Worm (Caenorhabditis elegans): ENCODE results near the gene fbxb-81.

Gene fbxb-81

ce11 chrIII:146369-146768, 5.4 kb upstream of the fbxb-81 start, which contains the start of gene fbxb-84:
Gene fbxb-84 (minus strand): TSS chrIII:146469.
- TF ChIP-seq syd-9 (tag; optimal IDR thresholded peaks at IDR 0.05) = no peak
- TF ChIP-seq pqm-1 (tag; optimal IDR thresholded peaks at IDR 0.05) = no peak
- TF ChIP-seq ceh-2 (tag; optimal IDR thresholded peaks at IDR 0.05) = no peak
- TF ChIP-seq madf-2 (tag; optimal IDR thresholded peaks at IDR 0.05) = no peak
- TF ChIP-seq nhr-11 (tag; optimal IDR thresholded peaks at IDR 0.05) = no peak
- no peak for TF ChIP-seq ceh-30 (tag; optimal IDR thresholded peaks at IDR 0.05)
- TF ChIP-seq pat-9 (tag; optimal IDR thresholded peaks at IDR 0.05) = no peak
- no peak for TF ChIP-seq che-1 (tag; optimal IDR thresholded peaks at IDR 0.05)
- no peak for TF ChIP-seq dve-1 (tag; optimal IDR thresholded peaks at IDR 0.05)
- TF ChIP-seq pha-2 (tag; optimal IDR thresholded peaks at IDR 0.05) = no peak
- TF ChIP-seq elt-4 (tag; optimal IDR thresholded peaks at IDR 0.05) = no peak
- TF ChIP-seq lim-6 (tag; optimal IDR thresholded peaks at IDR 0.05) = no peak
- TF ChIP-seq dmd-4 (tag; optimal IDR thresholded peaks at IDR 0.05; ENCODE audit: borderline replicate concordance) = no peak
- TF ChIP-seq ets-4 (tag; optimal IDR thresholded peaks at IDR 0.05) = no peak
- no peak for TF ChIP-seq tbx-2 (tag; optimal IDR thresholded peaks at IDR 0.05)
- TF ChIP-seq ttx-3 (tag; optimal IDR thresholded peaks at IDR 0.05) = no peak
- no peak for TF ChIP-seq mec-3 (tag; optimal IDR thresholded peaks at IDR 0.05; ENCODE audit: borderline replicate concordance)

ce11 chrIII:145078-145477, 4.1 kb upstream of the fbxb-81 start, which contains the start of the genes T17A3.12 and fbxb-83:
Gene T17A3.12 (minus strand): TSS chrIII:145178.
Gene fbxb-83 (minus strand): TSS chrIII:145211.
- TF ChIP-seq dmd-4 (tag; optimal IDR thresholded peaks at IDR 0.05; ENCODE audit: borderline replicate concordance) (no peak), pqm-1 (tag; optimal IDR thresholded peaks at IDR 0.05) (no peak), ref-2 (tag; optimal IDR thresholded peaks at IDR 0.05) (no peak)

DNA sequence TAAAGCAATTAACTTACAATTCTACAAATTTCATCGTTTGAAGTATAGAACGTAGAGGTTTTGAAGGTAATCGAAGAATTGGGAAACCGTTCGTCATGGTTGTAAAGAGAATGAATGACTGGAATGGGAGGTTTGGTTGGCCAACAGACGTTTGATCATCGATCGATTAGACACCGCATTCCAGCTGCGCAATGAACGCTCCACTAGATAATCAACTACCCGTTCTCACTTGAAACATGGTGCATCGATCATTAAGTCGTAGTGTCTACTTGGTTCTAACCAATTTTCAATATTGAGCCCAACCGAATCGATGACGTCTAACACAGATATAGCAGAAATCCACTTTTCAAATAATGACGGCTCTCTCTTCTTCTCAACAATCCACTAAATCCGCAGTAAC, 2.1 kb upstream of the fbxb-81 start, which contains the start of gene fbxb-82:
Gene fbxb-82, minus strand, starts transcription at position 101 of the 400 bp plus-strand sequence.
- no peak for TF ChIP-seq pat-9 (tag; optimal IDR thresholded peaks at IDR 0.05)
- no peak for TF ChIP-seq ceh-24 (tag; optimal IDR thresholded peaks at IDR 0.05)
- TF ChIP-seq unc-86 (tag; optimal IDR thresholded peaks at IDR 0.05) = no peak
- no peak for TF ChIP-seq hlh-15 (tag; optimal IDR thresholded peaks at IDR 0.05)

DNA sequence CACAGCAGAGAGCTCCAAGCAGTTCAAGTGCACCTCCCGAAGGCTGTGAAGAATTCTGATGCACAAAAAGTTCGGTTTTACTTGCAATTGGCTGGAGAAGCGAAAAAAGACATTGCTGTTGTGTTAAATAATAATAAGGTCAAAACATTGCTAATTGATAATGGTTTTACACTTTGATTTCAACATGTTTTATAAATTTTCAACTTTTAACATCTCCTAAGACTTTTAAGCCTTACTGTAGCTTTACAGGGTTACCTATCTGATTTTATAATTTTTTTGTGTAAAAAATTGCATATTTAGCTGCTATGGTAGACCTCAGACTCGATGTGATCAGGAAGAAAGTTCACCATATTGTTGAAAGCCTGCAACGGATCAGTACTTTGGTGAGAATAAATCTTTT, 6.8 kb downstream of the fbxb-81 start, which contains the start of gene pals-25:
Gene pals-25, plus strand, starts transcription at position 301 of the 400 bp plus-strand sequence.
- no peak for TF ChIP-seq hlh-8 (tag; optimal IDR thresholded peaks at IDR 0.05)
- no peak for TF ChIP-seq ceh-6 (GFP tag; optimal IDR thresholded peaks at IDR 0.05)
- no peak for TF ChIP-seq gmeb-2 (tag; optimal IDR thresholded peaks at IDR 0.05)
- no peak for TF ChIP-seq fkh-6 (tag; optimal IDR thresholded peaks at IDR 0.05)
- no peak for TF ChIP-seq ceh-9 (tag; optimal IDR thresholded peaks at IDR 0.05)
- TF ChIP-seq ceh-19 (GFP tag; optimal IDR thresholded peaks at IDR 0.05) = no peak
- TF ChIP-seq ceh-45 (GFP tag; IDR thresholded peaks at IDR 0.05) = no peak
- no peak for TF ChIP-seq fkh-10 (GFP tag; optimal IDR thresholded peaks at IDR 0.05)
- no peak for TF ChIP-seq ahr-1 (tag; optimal IDR thresholded peaks at IDR 0.05)
- no peak for TF ChIP-seq tbx-2 (tag; optimal IDR thresholded peaks at IDR 0.05)
- no peak for TF ChIP-seq hlh-13 (GFP tag; optimal IDR thresholded peaks at IDR 0.05)

- TF ChIP-seq sox-2 (GFP tag; IDR thresholded peaks at IDR 0.05) = no peak
- TF ChIP-seq pqm-1 (tag; optimal IDR thresholded peaks at IDR 0.05) = no peak
- TF ChIP-seq syd-9 (tag; optimal IDR thresholded peaks at IDR 0.05) = no peak
- no peak for TF ChIP-seq pha-2 (tag; optimal IDR thresholded peaks at IDR 0.05)
- no peak for TF ChIP-seq ztf-16 (tag; optimal IDR thresholded peaks at IDR 0.05)
- no peak for TF ChIP-seq fkh-10 (GFP tag; optimal IDR thresholded peaks at IDR 0.05)
- no peak for TF ChIP-seq ets-4 (tag; optimal IDR thresholded peaks at IDR 0.05)
- TF ChIP-seq ceh-24 (tag; optimal IDR thresholded peaks at IDR 0.05) = no peak
Measured at ce11 chrIII:132118-132517, 8.9 kb downstream of the fbxb-81 start, which contains the start of gene pals-22. Gene pals-22 (plus strand): TSS chrIII:132418.

Measured in whole organism, late embryonic.